Fruit fly (Drosophila melanogaster) S2 (cell line): Measurements from ENCODE around the gene CG1812.

Experiments
- CG8478 ChIP-seq: fragments of >200 bp; optimal IDR thresholded peaks from 2 replicates; lab custom pipeline; 2018
- CTCF ChIP-seq, 2 experiments: fragments of >200 bp; optimal IDR thresholded peaks; 2 replicates each; lab custom pipeline; 2018

- no peak for TF ChIP-seq CG8478
- TF ChIP-seq CTCF (optimal IDR thresholded peaks at IDR 0.05; lab: Kevin White, UChicago) = no peak
These were observed 18.7 kb upstream of the CG1812 start for dm6 chrX:20492672-20493071.
